Worm (Caenorhabditis elegans) whole organism, late embryonic: ENCODE data around the gene F49E8.7.

Experiments used
- K09A11.1 ChIP-seq: sonication (generic microtip); optimal IDR thresholded peaks from 2 replicates; lab custom pipeline; 2017; ENCODE audit warnings: antibody characterized with exemption, mild to moderate bottlenecking, missing genetic modification characterization, missing compliant biosample characterization; ENCODE audit not compliant: insufficient read depth
- ceh-45 ChIP-seq: fragments of 200-800 bp; sonication (Bioruptor generic); IDR thresholded peaks from 2 replicates; pipeline ENCODE4 v1.3.6; 2022; ENCODE audit warnings: missing genetic modification reagents, missing genetic modification characterization, missing compliant biosample characterization
- elt-2 ChIP-seq: sonication (generic microtip); optimal IDR thresholded peaks from 2 replicates; lab custom pipeline; 2016; ENCODE audit warnings: missing genetic modification reagents, missing genetic modification characterization, missing compliant biosample characterization
- ets-4 ChIP-seq: sonication (generic microtip); optimal IDR thresholded peaks from 2 replicates; lab custom pipeline; 2016; ENCODE audit warnings: missing genetic modification characterization, missing compliant biosample characterization
- hlh-15 ChIP-seq: sonication (generic microtip); optimal IDR thresholded peaks from 2 replicates; lab custom pipeline; 2016; ENCODE audit warnings: missing genetic modification characterization, missing compliant biosample characterization
- hlh-6 ChIP-seq: sonication (generic microtip); optimal IDR thresholded peaks from 2 replicates; lab custom pipeline; 2016; ENCODE audit warnings: missing genotype, missing genetic modification characterization, missing compliant biosample characterization
- hlh-8 ChIP-seq: sonication (generic microtip); optimal IDR thresholded peaks from 2 replicates; lab custom pipeline; 2016; ENCODE audit warnings: missing genotype, missing genetic modification characterization, missing compliant biosample characterization
- lin-11 ChIP-seq: fragments of 200-800 bp; sonication (Bioruptor generic); optimal IDR thresholded peaks from 2 replicates; lab custom pipeline; 2018; ENCODE audit warnings: mild to moderate bottlenecking, missing genetic modification characterization, missing compliant biosample characterization
- madf-2 ChIP-seq: sonication (generic microtip); optimal IDR thresholded peaks from 2 replicates; lab custom pipeline; 2017; ENCODE audit warnings: missing genetic modification characterization, missing compliant biosample characterization
- nhr-11 ChIP-seq: fragments of 150-350 bp; optimal IDR thresholded peaks from 2 replicates; lab custom pipeline; 2014; ENCODE audit warnings: missing biosample characterization, missing genetic modification characterization
- pqm-1 ChIP-seq: sonication (generic microtip); optimal IDR thresholded peaks from 2 replicates; lab custom pipeline; 2016; ENCODE audit warnings: missing genetic modification characterization, missing compliant biosample characterization
- unc-42 ChIP-seq: sonication (generic microtip); optimal IDR thresholded peaks from 2 replicates; lab custom pipeline; 2016; ENCODE audit warnings: missing genotype, missing genetic modification characterization, missing compliant biosample characterization

- TF ChIP-seq hlh-8 (tag; lab: Kevin White, UChicago): no peak
- TF ChIP-seq ets-4: no peak
- no peak for TF ChIP-seq K09A11.1
- no peak for TF ChIP-seq ceh-45 (GFP tag; lab: Robert Waterston, UW)
- TF ChIP-seq elt-2 (tag; lab: Kevin White, UChicago): no peak
- no peak for TF ChIP-seq unc-42 (tag; lab: Kevin White, UChicago)
- no peak for TF ChIP-seq madf-2 (tag; lab: Kevin White, UChicago)
- no peak for TF ChIP-seq hlh-15 (tag; lab: Kevin White, UChicago)
- no peak for TF ChIP-seq nhr-11 (tag; lab: Kevin White, UChicago)
- TF ChIP-seq lin-11: no peak
- no peak for TF ChIP-seq hlh-6 (tag; lab: Kevin White, UChicago)
- no peak for TF ChIP-seq pqm-1 (tag; lab: Kevin White, UChicago)
These were observed at the start of gene F49E8.7, which contains the start of the genes F49E8.8 and nprl-2 for ce11 chrIV:7556265-7556866.
